Worm (Caenorhabditis elegans): ENCODE measurements around the gene trim-21.

The trim-21 gene

ce11 chrII:2340974-2341373 lies 28.3 kb upstream of the trim-21 start:
- TF ChIP-seq R02D3.7 (tag; optimal IDR thresholded peaks at IDR 0.05) = peak; percentile 23
- peak; percentile 76 for TF ChIP-seq aha-1 (tag)
- peak; percentile 22 for TF ChIP-seq hlh-30 (tag; optimal IDR thresholded peaks at IDR 0.05; ENCODE audit: insufficient read depth)
- peak; percentile 12 for TF ChIP-seq mes-2 (tag; optimal IDR thresholded peaks at IDR 0.05; ENCODE audit: poor library complexity, severe bottlenecking)
- TF ChIP-seq daf-16 (GFP tag; optimal IDR thresholded peaks at IDR 0.05) = no peak
- TF ChIP-seq daf-16 (tag; optimal IDR thresholded peaks at IDR 0.05) = peak; percentile 17
- TF ChIP-seq snpc-1.2 (GFP tag; IDR thresholded peaks at IDR 0.05) = no peak
- 0 out of 2 replicates have a peak, but pooled peaks have one; percentile 23 for TF ChIP-seq hmg-1.1 (GFP tag; IDR thresholded peaks at IDR 0.05)
- TF ChIP-seq zfp-2 (tag; optimal IDR thresholded peaks at IDR 0.05) = no peak
- no peak for TF ChIP-seq D1046.2 (GFP tag; IDR thresholded peaks at IDR 0.05)
- TF ChIP-seq spr-3 (GFP tag; optimal IDR thresholded peaks at IDR 0.05) = no peak
- TF ChIP-seq fkh-10 (GFP tag; optimal IDR thresholded peaks at IDR 0.05) = no peak
- no peak for TF ChIP-seq ctbp-1 (GFP tag; IDR thresholded peaks at IDR 0.05)
- TF ChIP-seq egl-43 (GFP tag; IDR thresholded peaks at IDR 0.05) = no peak
- peak in 1 of 2 experiments; percentile 38 for TF ChIP-seq lsy-2 (tag; optimal IDR thresholded peaks at IDR 0.05)

ce11 chrII:2336177-2336576 lies 23.5 kb upstream of the trim-21 start:
- peak in 1 of 2 experiments; percentile 19 for TF ChIP-seq unc-62 (GFP tag; optimal IDR thresholded peaks at IDR 0.05 in 1 of 2)
- TF ChIP-seq unc-62 (tag; optimal IDR thresholded peaks at IDR 0.05) = no peak
- no peak for TF ChIP-seq dpl-1 (GFP tag; optimal IDR thresholded peaks at IDR 0.05)

DNA sequence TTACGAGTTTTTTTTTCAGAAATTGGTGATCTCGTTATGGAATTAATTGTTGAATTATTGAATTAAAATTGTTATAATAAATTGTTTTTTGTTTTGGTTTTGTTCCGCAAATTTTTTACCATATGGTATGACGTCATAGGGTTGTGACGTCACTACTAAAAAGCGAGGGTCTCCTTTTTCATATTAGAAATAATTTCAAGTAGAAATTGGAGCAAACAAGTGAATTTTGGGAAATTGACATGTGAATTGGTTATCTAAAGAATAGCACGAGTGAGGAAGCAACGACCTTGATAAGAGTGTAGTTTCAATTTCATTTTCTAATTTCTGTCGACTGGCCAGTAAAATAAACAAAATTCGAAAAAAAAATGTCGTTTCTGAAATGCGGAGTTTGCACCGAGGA lies 22.9 kb upstream of the trim-21 start, which contains the start of gene F43C11.7:
Gene F43C11.7 (plus strand): TSS at position 326 of the 400 bp plus-strand sequence.
- TF ChIP-seq zag-1 (tag; optimal IDR thresholded peaks at IDR 0.05) = no peak
- peak; percentile 52 for TF ChIP-seq hlh-30 (tag; optimal IDR thresholded peaks at IDR 0.05; ENCODE audit: insufficient read depth)
- no peak for TF ChIP-seq zip-2 (tag; optimal IDR thresholded peaks at IDR 0.05)
- TF ChIP-seq lir-3 (tag; optimal IDR thresholded peaks at IDR 0.05) = no peak
- TF ChIP-seq Y75B8A.6 (GFP tag; IDR thresholded peaks at IDR 0.05) = no peak
- TF ChIP-seq ztf-7 (tag; optimal IDR thresholded peaks at IDR 0.05) = no peak
- TF ChIP-seq aly-2 (tag; optimal IDR thresholded peaks at IDR 0.05) = no peak
- no peak for TF ChIP-seq mxl-3 (GFP tag; optimal IDR thresholded peaks at IDR 0.05)
- no peak for TF ChIP-seq ceh-28 (tag; optimal IDR thresholded peaks at IDR 0.05)
- TF ChIP-seq dmd-6 (GFP tag; IDR thresholded peaks at IDR 0.05) = peak; percentile 71
- no peak for TF ChIP-seq T20F7.1 (GFP tag; optimal IDR thresholded peaks at IDR 0.05)
- TF ChIP-seq lin-39 (tag; optimal IDR thresholded peaks at IDR 0.05) = no peak
- no peak for TF ChIP-seq sdz-12 (GFP tag; optimal IDR thresholded peaks at IDR 0.05)
- no peak for TF ChIP-seq lin-13 (GFP tag; optimal IDR thresholded peaks at IDR 0.05)
- TF ChIP-seq fkh-10 (GFP tag; optimal IDR thresholded peaks at IDR 0.05) = no peak
- TF ChIP-seq zip-11 (GFP tag; IDR thresholded peaks at IDR 0.05) = no peak
- TF ChIP-seq nhr-77 (tag; optimal IDR thresholded peaks at IDR 0.05) = peak; percentile 69
- TF ChIP-seq daf-12 (tag; optimal IDR thresholded peaks at IDR 0.05) = no peak
- TF ChIP-seq madf-5 (GFP tag; IDR thresholded peaks at IDR 0.05) = no peak
- TF ChIP-seq dve-1 (tag; optimal IDR thresholded peaks at IDR 0.05; ENCODE audit: insufficient read depth) = peak; percentile 56
- TF ChIP-seq nhr-237 (tag; optimal IDR thresholded peaks at IDR 0.05) = no peak
- TF ChIP-seq lin-29 (GFP tag; IDR thresholded peaks at IDR 0.05) = no peak
- TF ChIP-seq php-3 (GFP tag; IDR thresholded peaks at IDR 0.05) = 0 out of 2 replicates have a peak, but pooled peaks have one; percentile 19
- TF ChIP-seq vab-7 (GFP tag; IDR thresholded peaks at IDR 0.05) = no peak
- peak in 1 of 2 experiments; percentile 35 for TF ChIP-seq mdl-1 (tag; optimal IDR thresholded peaks at IDR 0.05)
- TF ChIP-seq dmd-8 (GFP tag; IDR thresholded peaks at IDR 0.05) = no peak
- no peak for TF ChIP-seq duxl-1 (tag; optimal IDR thresholded peaks at IDR 0.05; ENCODE audit: poor library complexity)
- TF ChIP-seq daf-16 (GFP tag; optimal IDR thresholded peaks at IDR 0.05) = no peak
- TF ChIP-seq daf-16 (tag; optimal IDR thresholded peaks at IDR 0.05) = peak; percentile 63
- TF ChIP-seq ceh-62 (tag; optimal IDR thresholded peaks at IDR 0.05) = no peak
- TF ChIP-seq pqm-1 (tag; optimal IDR thresholded peaks at IDR 0.05) = peak; percentile 80
- no peak for TF ChIP-seq rbr-2 (tag; optimal IDR thresholded peaks at IDR 0.05)
- no peak for TF ChIP-seq F37D6.2 (tag; optimal IDR thresholded peaks at IDR 0.05)
- TF ChIP-seq nhr-28 (tag; optimal IDR thresholded peaks at IDR 0.05) = peak; percentile 82
- TF ChIP-seq mep-1 (tag; optimal IDR thresholded peaks at IDR 0.05) = no peak
- no peak for TF ChIP-seq jun-1 (tag; optimal IDR thresholded peaks at IDR 0.05)
